Worm (Caenorhabditis elegans) whole organism, dauer: ENCODE measurements around the gene let-418.
"Not testable (repeated sequence)": the region's sequence is repeated elsewhere in the genome, so short reads cannot be mapped to it uniquely, and the experiment has no call there.

Experiments
- unc-62 ChIP-seq: sonication (generic microtip); optimal IDR thresholded peaks from 2 replicates; lab custom pipeline; 2017; ENCODE audit warnings: missing biosample characterization, missing genetic modification reagents, missing genetic modification characterization

The let-418 gene

ce11 chrV:5826592-5826991 lies at the start of gene let-418:
Gene let-418 (plus strand): TSS chrV:5826833.
- TF ChIP-seq unc-62 (GFP tag; lab: Kevin White, UChicago), result no peak

ce11 chrV:5776941-5777340 lies 49.7 kb upstream of the let-418 start, which contains the start of gene F44E7.4:
Gene F44E7.4 (minus strand): TSS chrV:5776953.
- TF ChIP-seq unc-62 (GFP tag; lab: Kevin White, UChicago), result not testable (repeated sequence)

- TF ChIP-seq unc-62 (GFP tag; lab: Kevin White, UChicago), result no peak
Observed at ce11 chrV:5779984-5780383, 46.6 kb upstream of the let-418 start.

ce11 chrV:5780713-5781360 lies 45.8 kb upstream of the let-418 start, which contains the start of gene F44E7.5:
Gene F44E7.5 (minus strand): TSS chrV:5780922.
- TF ChIP-seq unc-62 (GFP tag; lab: Kevin White, UChicago), result no peak

- no peak for TF ChIP-seq unc-62 (GFP tag; lab: Kevin White, UChicago)
Observed at ce11 chrV:5782687-5783086, 43.9 kb upstream of the let-418 start, which contains the start of gene fbxa-183. Gene fbxa-183 (minus strand): TSS chrV:5782787.

- TF ChIP-seq unc-62 (GFP tag; lab: Kevin White, UChicago), result no peak
Observed at ce11 chrV:5785372-5785771, 41.3 kb upstream of the let-418 start, which contains the start of gene F44E7.7. Gene F44E7.7 (minus strand): TSS chrV:5785472.

- TF ChIP-seq unc-62 (GFP tag; lab: Kevin White, UChicago), result no peak
Observed at ce11 chrV:5788650-5789049, 38.0 kb upstream of the let-418 start.

ce11 chrV:5790497-5791280 lies 35.9 kb upstream of the let-418 start, which contains the start of the genes nhr-142 and F44E7.9:
Gene nhr-142 (minus strand): TSS chrV:5790553.
Gene F44E7.9 (plus strand): TSS chrV:5791230.
- TF ChIP-seq unc-62 (GFP tag; lab: Kevin White, UChicago), result no peak

- TF ChIP-seq unc-62 (GFP tag; lab: Kevin White, UChicago), result no peak
Observed at ce11 chrV:5792031-5792430, 34.6 kb upstream of the let-418 start, which contains the start of gene ZC250.2. Gene ZC250.2 (plus strand): TSS chrV:5792331.

- no peak for TF ChIP-seq unc-62 (GFP tag; lab: Kevin White, UChicago)
Observed at ce11 chrV:5798132-5798531, 28.5 kb upstream of the let-418 start, which contains the start of gene nstp-3. Gene nstp-3 (minus strand): TSS chrV:5798232.

ce11 chrV:5799373-5799772 lies 27.3 kb upstream of the let-418 start, which contains the start of gene cyn-17:
Gene cyn-17 (plus strand): TSS chrV:5799673.
- no peak for TF ChIP-seq unc-62 (GFP tag; lab: Kevin White, UChicago)

- no peak for TF ChIP-seq unc-62 (GFP tag; lab: Kevin White, UChicago)
Observed at ce11 chrV:5805467-5805866, 21.2 kb upstream of the let-418 start, which contains the start of gene ZC250.5. Gene ZC250.5 (plus strand): TSS chrV:5805767.

- TF ChIP-seq unc-62 (GFP tag; lab: Kevin White, UChicago), result no peak
Observed at ce11 chrV:5813060-5813659, 13.5 kb upstream of the let-418 start, which contains the start of gene ZC250.4. Gene ZC250.4 (minus strand): TSS chrV:5813137.

ce11 chrV:5816470-5817061 lies 10.1 kb upstream of the let-418 start:
- no peak for TF ChIP-seq unc-62 (GFP tag; lab: Kevin White, UChicago)

- TF ChIP-seq unc-62 (GFP tag; lab: Kevin White, UChicago), result no peak
Observed at ce11 chrV:5819903-5820302, 6.7 kb upstream of the let-418 start.
